Worm (Caenorhabditis elegans) whole organism, L3 larva: Measurements from ENCODE around the gene pqn-15.
"Not testable (repeated sequence)": the region's sequence is repeated elsewhere in the genome, so short reads cannot be mapped to it uniquely, and the experiment has no call there.

Experiments used
- ZK546.5 ChIP-seq: sonication (generic microtip); optimal IDR thresholded peaks from 2 replicates; lab custom pipeline; 2017; ENCODE audit warnings: missing biosample characterization, missing genetic modification characterization
- aly-2 ChIP-seq: fragments of 150-350 bp; optimal IDR thresholded peaks from 2 replicates; lab custom pipeline; 2014; ENCODE audit warnings: missing biosample characterization, missing genetic modification characterization
- ama-1 ChIP-seq: fragments of 150-350 bp; optimal IDR thresholded peaks from 2 replicates; lab custom pipeline; 2018
- ceh-82 ChIP-seq: fragments of 150-350 bp; optimal IDR thresholded peaks from 2 replicates; lab custom pipeline; 2014; ENCODE audit warnings: missing biosample characterization, missing genetic modification characterization
- egl-27 ChIP-seq: sonication (generic microtip); optimal IDR thresholded peaks from 4 replicates; lab custom pipeline; 2017; ENCODE audit warnings: missing biosample characterization, missing genetic modification reagents, missing genetic modification characterization
- elt-2 ChIP-seq: sonication (generic microtip); optimal IDR thresholded peaks from 2 replicates; lab custom pipeline; 2016; ENCODE audit warnings: missing genetic modification reagents, mild to moderate bottlenecking, missing genetic modification characterization, missing compliant biosample characterization
- elt-3 ChIP-seq, 3 experiments: fragments of 150-350 bp in 1 of 3; sonication (generic microtip) in 2 of 3; optimal IDR thresholded peaks; 2 replicates in 2 of 3; 4 replicates in 1 of 3; lab custom pipeline; 2014 to 2017; ENCODE audit warnings: missing biosample characterization in 3 of 3, missing genetic modification characterization in 3 of 3
- eor-1 ChIP-seq, 2 experiments: fragments of 150-350 bp; optimal IDR thresholded peaks; 2 replicates each; lab custom pipeline; 2014 to 2018; ENCODE audit warnings: missing biosample characterization in 2 of 2, missing genetic modification characterization in 2 of 2
- fkh-10 ChIP-seq: sonication (generic microtip); optimal IDR thresholded peaks from 2 replicates; lab custom pipeline; 2017; ENCODE audit warnings: missing biosample characterization, missing genetic modification reagents, missing genetic modification characterization
- fkh-2 ChIP-seq: fragments of 150-350 bp; optimal IDR thresholded peaks from 2 replicates; lab custom pipeline; 2014; ENCODE audit warnings: missing biosample characterization, missing genetic modification reagents, missing genetic modification characterization
- fos-1 ChIP-seq: fragments of 150-350 bp; optimal IDR thresholded peaks from 2 replicates; lab custom pipeline; 2014; ENCODE audit warnings: missing biosample characterization, missing genetic modification characterization
- lsy-12 ChIP-seq: sonication (generic microtip); optimal IDR thresholded peaks from 2 replicates; lab custom pipeline; 2016; ENCODE audit warnings: mild to moderate bottlenecking, missing genetic modification characterization, missing compliant biosample characterization
- nfya-1 ChIP-seq: sonication (generic microtip); optimal IDR thresholded peaks from 2 replicates; lab custom pipeline; 2017; ENCODE audit warnings: missing genetic modification characterization, mild to moderate bottlenecking, missing compliant biosample characterization, antibody characterized with exemption, moderate library complexity; ENCODE audit not compliant: insufficient read depth
- nhr-11 ChIP-seq: fragments of 150-350 bp; optimal IDR thresholded peaks from 2 replicates; lab custom pipeline; 2014; ENCODE audit warnings: missing biosample characterization, missing genetic modification characterization
- nhr-12 ChIP-seq: fragments of 150-350 bp; optimal IDR thresholded peaks from 2 replicates; lab custom pipeline; 2014; ENCODE audit warnings: missing biosample characterization, missing genetic modification characterization
- nhr-23 ChIP-seq: fragments of 150-350 bp; optimal IDR thresholded peaks from 2 replicates; lab custom pipeline; 2014; ENCODE audit warnings: missing biosample characterization, missing genetic modification reagents, missing genetic modification characterization
- nhr-237 ChIP-seq: fragments of 150-350 bp; optimal IDR thresholded peaks from 2 replicates; lab custom pipeline; 2014; ENCODE audit warnings: missing biosample characterization, missing genetic modification characterization
- nhr-25 ChIP-seq: sonication (generic microtip); optimal IDR thresholded peaks from 2 replicates; lab custom pipeline; 2017; ENCODE audit warnings: missing biosample characterization, missing genetic modification characterization
- nhr-28 ChIP-seq: fragments of 150-350 bp; optimal IDR thresholded peaks from 2 replicates; lab custom pipeline; 2014; ENCODE audit warnings: missing biosample characterization, missing genetic modification characterization
- nhr-43 ChIP-seq: sonication (generic microtip); optimal IDR thresholded peaks from 2 replicates; lab custom pipeline; 2016; ENCODE audit warnings: mild to moderate bottlenecking, missing genetic modification characterization, missing compliant biosample characterization; ENCODE audit not compliant: poor library complexity, severe bottlenecking
- nhr-67 ChIP-seq: fragments of 150-350 bp; optimal IDR thresholded peaks from 2 replicates; lab custom pipeline; 2014; ENCODE audit warnings: missing biosample characterization, missing genetic modification characterization
- skn-1 ChIP-seq: fragments of 150-350 bp; optimal IDR thresholded peaks from 2 replicates; lab custom pipeline; 2014; ENCODE audit warnings: missing biosample characterization, missing genetic modification characterization
- snpc-4 ChIP-seq: fragments of 150-350 bp; optimal IDR thresholded peaks from 2 replicates; lab custom pipeline; 2014; ENCODE audit warnings: missing biosample characterization, missing genetic modification characterization
- tbx-2 ChIP-seq: sonication (generic microtip); optimal IDR thresholded peaks from 2 replicates; lab custom pipeline; 2016; ENCODE audit warnings: mild to moderate bottlenecking, missing genetic modification characterization, missing compliant biosample characterization
- unc-62 ChIP-seq: fragments of 150-350 bp; sonication (generic microtip); optimal IDR thresholded peaks from 4 replicates; lab custom pipeline; 2014; ENCODE audit warnings: missing biosample characterization, missing genetic modification reagents, missing genetic modification characterization
- zag-1 ChIP-seq: fragments of 150-350 bp; optimal IDR thresholded peaks from 2 replicates; lab custom pipeline; 2014; ENCODE audit warnings: missing biosample characterization, missing genetic modification characterization
- ztf-11 ChIP-seq: fragments of 150-350 bp; optimal IDR thresholded peaks from 2 replicates; lab custom pipeline; 2014; ENCODE audit warnings: missing biosample characterization, missing genetic modification characterization
- ztf-4 ChIP-seq: fragments of 150-350 bp; optimal IDR thresholded peaks from 2 replicates; lab custom pipeline; 2014; ENCODE audit warnings: missing biosample characterization, missing genetic modification characterization

pqn-15 gene

DNA sequence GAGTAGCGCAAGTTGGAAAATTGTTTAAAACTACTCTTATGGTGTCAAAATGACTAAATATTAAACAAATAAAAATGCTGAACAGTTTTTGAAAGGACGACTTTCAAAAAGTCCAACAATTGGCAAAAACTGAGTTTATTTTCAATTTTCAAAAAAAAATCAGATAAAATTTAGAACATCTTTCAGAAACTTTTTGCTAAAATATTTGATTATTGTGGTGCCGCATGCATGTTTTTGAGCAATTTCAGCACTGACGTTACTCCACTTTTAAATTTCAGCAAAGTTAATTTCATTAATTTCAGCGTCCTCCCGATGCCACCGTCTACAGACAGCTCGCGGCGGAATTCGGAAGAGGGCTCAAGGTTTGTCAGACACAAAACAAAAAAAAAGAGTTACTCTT, 32.6 kb upstream of the pqn-15 start, which contains the start of gene cst-1:
TSS of gene cst-1 (plus strand) at position 301 of the 400 bp plus-strand sequence.
- TF ChIP-seq elt-2, lsy-12, nhr-28 (tag; lab: Kevin White, UChicago): not testable (repeated sequence)

DNA sequence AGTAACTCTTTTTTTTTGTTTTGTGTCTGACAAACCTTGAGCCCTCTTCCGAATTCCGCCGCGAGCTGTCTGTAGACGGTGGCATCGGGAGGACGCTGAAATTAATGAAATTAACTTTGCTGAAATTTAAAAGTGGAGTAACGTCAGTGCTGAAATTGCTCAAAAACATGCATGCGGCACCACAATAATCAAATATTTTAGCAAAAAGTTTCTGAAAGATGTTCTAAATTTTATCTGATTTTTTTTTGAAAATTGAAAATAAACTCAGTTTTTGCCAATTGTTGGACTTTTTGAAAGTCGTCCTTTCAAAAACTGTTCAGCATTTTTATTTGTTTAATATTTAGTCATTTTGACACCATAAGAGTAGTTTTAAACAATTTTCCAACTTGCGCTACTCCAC, 29.2 kb upstream of the pqn-15 start, which contains the start of gene cst-2:
TSS of gene cst-2 (minus strand) at position 101 of the 400 bp plus-strand sequence.
- TF ChIP-seq nhr-237, nhr-11, skn-1 (tag; lab: Kevin White, UChicago): not testable (repeated sequence)

DNA sequence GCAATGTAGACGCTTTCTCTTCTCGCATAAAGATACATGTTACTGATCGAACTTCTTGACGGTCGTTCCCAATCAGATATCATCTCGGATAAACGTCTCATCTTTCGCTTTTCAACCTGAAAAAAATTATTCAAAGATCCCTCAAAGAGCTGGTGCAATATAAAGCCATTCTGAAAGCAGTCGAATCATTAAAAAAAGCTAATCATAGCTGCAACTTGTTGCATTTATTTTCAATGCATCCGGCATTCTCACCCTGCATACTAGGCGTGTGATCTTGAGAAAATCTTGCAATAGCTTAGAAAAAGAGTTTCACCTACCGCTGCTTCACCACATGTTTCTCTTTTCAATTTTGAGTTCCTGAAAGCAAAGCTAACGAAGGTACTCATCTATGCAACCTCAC, 25.5 kb upstream of the pqn-15 start, which contains the start of gene C24A8.6:
TSS of gene C24A8.6 (minus strand) at position 101 of the 400 bp plus-strand sequence.
- TF ChIP-seq fos-1 (tag; lab: Kevin White, UChicago); elt-3 (tag; optimal IDR thresholded peaks at IDR 0.05; lab: Kevin White, UChicago); nhr-28 (tag; lab: Kevin White, UChicago): not testable (repeated sequence)

DNA sequence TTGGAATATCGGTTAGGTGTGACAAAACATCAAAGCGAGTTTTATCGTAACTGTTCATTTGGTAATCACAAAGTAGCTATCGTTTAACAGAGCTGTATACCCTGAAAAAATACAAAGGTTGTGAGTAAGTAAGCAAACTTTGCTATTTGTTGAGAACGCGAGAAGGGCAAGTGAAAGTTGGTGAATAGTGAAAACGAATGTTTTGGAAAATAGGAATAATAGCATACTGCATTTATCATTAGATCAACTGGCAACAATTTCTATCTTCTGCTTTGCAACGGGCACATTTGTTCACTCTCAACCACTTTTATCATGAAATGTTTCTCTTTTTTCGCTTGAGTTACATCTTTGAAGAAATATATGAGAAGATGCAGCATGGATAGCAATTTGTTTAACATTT, 22.1 kb upstream of the pqn-15 start, which contains the start of gene C24A8.5:
TSS of gene C24A8.5 (minus strand) at position 101 of the 400 bp plus-strand sequence.
- no peak for TF ChIP-seq fkh-2 (tag; lab: Kevin White, UChicago)
- no peak for TF ChIP-seq zag-1 (tag; lab: Kevin White, UChicago)
- no peak for TF ChIP-seq elt-3 (tag; optimal IDR thresholded peaks at IDR 0.05; lab: Kevin White, UChicago)
- TF ChIP-seq nhr-23 (tag; lab: Kevin White, UChicago) = no peak
- no peak for TF ChIP-seq nfya-1 (tag; lab: Kevin White, UChicago)

DNA sequence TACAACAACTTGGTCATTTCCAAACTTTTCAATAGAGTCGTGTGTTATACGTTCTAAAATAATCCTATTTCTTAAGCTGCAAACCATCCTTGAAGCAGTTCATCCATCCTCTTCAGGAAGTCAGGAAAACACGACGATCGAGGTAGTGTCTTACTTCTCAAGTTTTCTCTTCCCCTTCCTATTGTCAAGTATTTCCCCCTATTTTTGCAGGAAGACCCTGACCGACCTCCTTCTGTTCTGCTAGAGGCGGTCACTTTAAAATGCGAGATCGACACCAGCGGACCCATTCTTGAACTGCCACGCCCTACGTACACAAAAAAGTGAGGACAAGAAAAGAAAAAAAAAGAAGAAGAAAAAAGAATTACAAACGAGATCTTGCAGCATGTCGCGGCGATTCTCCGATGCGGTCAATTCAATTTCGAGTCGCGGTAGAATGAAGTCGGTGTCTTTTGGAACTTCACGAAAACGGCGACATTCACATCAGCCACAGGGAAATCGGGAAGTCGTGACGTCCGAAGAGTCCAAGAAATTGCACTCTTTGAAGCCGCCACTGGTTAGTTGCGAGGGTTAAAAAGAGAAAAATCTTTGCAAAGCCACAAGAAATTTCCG, 16.2 kb upstream of the pqn-15 start:
- TF ChIP-seq nhr-12 (tag; lab: Kevin White, UChicago) (no peak), fkh-10 (peak; percentile 76), egl-27 (tag; lab: Kevin White, UChicago) (no peak)

DNA sequence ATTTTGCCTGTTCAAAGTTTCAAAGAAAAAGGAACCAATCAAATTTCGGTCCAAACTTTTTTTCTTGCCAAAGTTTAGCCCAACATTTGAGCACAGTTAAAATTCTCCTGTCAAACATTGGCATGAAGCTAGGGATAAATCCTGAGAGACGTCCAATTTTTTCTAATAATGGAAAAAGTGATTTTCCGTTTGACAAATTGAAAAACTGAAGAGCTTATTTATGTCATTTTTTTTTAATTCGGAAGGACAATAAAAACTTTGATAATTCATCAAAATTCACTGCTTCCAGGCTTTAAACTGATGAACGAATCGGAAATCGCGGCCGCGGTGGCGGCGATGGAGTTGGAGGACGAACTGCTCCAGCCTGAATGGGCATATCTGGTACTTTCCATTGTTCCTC, 13.8 kb upstream of the pqn-15 start, which contains the start of gene dop-6:
TSS of gene dop-6 (plus strand) at position 301 of the 400 bp plus-strand sequence.
- TF ChIP-seq egl-27 (tag; lab: Kevin White, UChicago) (no peak), nhr-67 (tag; lab: Kevin White, UChicago) (no peak), nhr-23 (tag; lab: Kevin White, UChicago) (no peak), ztf-4 (no peak), unc-62 (no peak), ama-1 (lab: Kevin White, UChicago) (no peak), nhr-25 (tag; lab: Kevin White, UChicago) (no peak), fkh-10 (no peak), fkh-2 (tag; lab: Kevin White, UChicago) (no peak), ZK546.5 (tag; lab: Kevin White, UChicago) (no peak), ztf-11 (tag; lab: Kevin White, UChicago) (no peak), snpc-4 (tag; lab: Kevin White, UChicago) (no peak), eor-1 (tag; optimal IDR thresholded peaks at IDR 0.05; lab: Kevin White, UChicago) (no peak), nhr-43 (no peak), nhr-12 (tag; lab: Kevin White, UChicago) (no peak), fos-1 (tag; lab: Kevin White, UChicago) (no peak), aly-2 (no peak), tbx-2 (tag; lab: Kevin White, UChicago) (no peak)

DNA sequence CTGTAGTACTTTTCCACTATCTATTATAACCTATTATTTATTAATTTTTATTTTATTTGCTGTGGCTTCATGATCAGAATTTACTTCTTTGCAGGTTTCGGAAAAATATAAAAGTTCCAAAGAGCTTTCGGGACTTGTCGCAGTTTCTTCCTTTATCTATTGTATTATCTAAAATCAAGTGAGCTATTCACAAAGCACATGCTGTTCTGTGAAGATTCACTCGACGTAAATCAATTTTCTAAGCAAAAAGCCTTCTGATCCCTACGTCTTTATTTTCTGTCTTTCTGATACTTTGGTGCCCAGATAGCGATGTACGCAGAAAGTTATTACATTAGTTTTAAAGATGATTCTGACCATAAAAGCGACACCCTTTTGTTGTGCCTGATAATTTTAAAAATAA, 10.3 kb upstream of the pqn-15 start:
- TF ChIP-seq fkh-10 (peak; percentile 97), ceh-82 (tag; lab: Kevin White, UChicago) (no peak)
- TF ChIP-seq, all 47 proteins: peak for 1
